Worm (Caenorhabditis elegans) whole organism, L2 larva: ENCODE results near the gene C17G10.1.

Experiments used
- alr-1 ChIP-seq: fragments of 150-350 bp; optimal IDR thresholded peaks from 2 replicates; lab custom pipeline; 2014; ENCODE audit warnings: missing biosample characterization, missing genetic modification characterization
- fos-1 ChIP-seq: fragments of 150-350 bp; optimal IDR thresholded peaks from 2 replicates; lab custom pipeline; 2014; ENCODE audit warnings: missing biosample characterization, missing genetic modification characterization
- lin-13 ChIP-seq: fragments of 150-350 bp; optimal IDR thresholded peaks from 2 replicates; lab custom pipeline; 2014; ENCODE audit warnings: missing biosample characterization, missing genetic modification reagents, missing genetic modification characterization
- mbf-1 ChIP-seq: sonication (generic microtip); optimal IDR thresholded peaks from 2 replicates; lab custom pipeline; 2017; ENCODE audit warnings: missing biosample characterization, missing genetic modification characterization
- mdl-1 ChIP-seq, 2 experiments: fragments of 150-350 bp in 1 of 2; sonication (generic microtip) in 1 of 2; optimal IDR thresholded peaks; 2 replicates each; lab custom pipeline; 2017; ENCODE audit warnings: missing biosample characterization in 2 of 2, missing genetic modification characterization in 2 of 2
- nhr-10 ChIP-seq: sonication (generic microtip); optimal IDR thresholded peaks from 2 replicates; lab custom pipeline; 2017; ENCODE audit warnings: missing biosample characterization, missing genetic modification characterization
- nhr-129 ChIP-seq: fragments of 150-350 bp; optimal IDR thresholded peaks from 2 replicates; lab custom pipeline; 2014; ENCODE audit warnings: missing biosample characterization, missing genetic modification characterization
- nhr-77 ChIP-seq: fragments of 150-350 bp; optimal IDR thresholded peaks from 2 replicates; lab custom pipeline; 2014; ENCODE audit warnings: missing biosample characterization, missing genetic modification characterization
- ztf-11 ChIP-seq: sonication (generic microtip); optimal IDR thresholded peaks from 2 replicates; lab custom pipeline; 2017; ENCODE audit warnings: missing biosample characterization, missing genetic modification characterization
- ztf-4 ChIP-seq: fragments of 150-350 bp; optimal IDR thresholded peaks from 2 replicates; lab custom pipeline; 2014; ENCODE audit warnings: missing biosample characterization, missing genetic modification characterization

DNA sequence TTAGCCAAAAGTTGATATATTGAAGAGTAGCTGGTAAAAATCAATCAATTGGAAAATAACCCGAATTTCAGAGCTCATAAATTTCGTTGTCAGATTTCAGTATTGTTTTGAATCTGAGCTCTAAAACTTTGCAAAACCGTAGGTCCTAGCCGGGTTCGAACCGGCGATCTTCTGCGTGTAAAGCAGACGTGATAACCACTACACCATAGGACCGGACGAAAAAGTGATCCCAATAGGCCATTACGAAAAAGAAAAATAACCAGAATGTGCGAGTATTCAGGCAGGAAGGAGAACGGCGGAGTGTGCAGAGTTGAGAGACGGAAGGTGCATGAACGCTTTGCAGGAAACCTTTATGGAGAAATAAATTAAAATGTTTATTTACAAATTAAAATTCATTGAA is 19.3 kb upstream of the C17G10.1 start:
- TF ChIP-seq ztf-11 (tag; lab: Kevin White, UChicago) (no peak), mdl-1 (tag; optimal IDR thresholded peaks at IDR 0.05; lab: Kevin White, UChicago) (no peak), ztf-4 (tag; lab: Kevin White, UChicago) (no peak), mbf-1 (tag; lab: Kevin White, UChicago) (no peak), nhr-10 (no peak), alr-1 (tag; lab: Kevin White, UChicago) (no peak), fos-1 (tag; lab: Kevin White, UChicago) (peak; percentile 49), nhr-77 (tag; lab: Kevin White, UChicago) (no peak), lin-13 (GFP tag; lab: Kevin White, UChicago) (no peak), nhr-129 (tag; lab: Kevin White, UChicago) (peak; percentile 71)
